Worm (Caenorhabditis elegans) whole organism, mixed stage, embryonic: ENCODE data around the gene K06H6.4.

Experiments used
- M03D4.4 ChIP-seq: sonication (generic microtip); optimal IDR thresholded peaks from 2 replicates; lab custom pipeline; 2017; ENCODE audit warnings: mild to moderate bottlenecking, missing genetic modification characterization, missing compliant biosample characterization
- bed-3 ChIP-seq: fragments of 200-800 bp; sonication (Bioruptor generic); optimal IDR thresholded peaks from 3 replicates; lab custom pipeline; 2018; ENCODE audit warnings: mild to moderate bottlenecking, missing genetic modification characterization, moderate library complexity, missing compliant biosample characterization
- blmp-1 ChIP-seq: fragments of 150-350 bp; optimal IDR thresholded peaks from 2 replicates; lab custom pipeline; 2014; ENCODE audit warnings: missing biosample characterization, missing genetic modification characterization
- ceh-39 ChIP-seq: fragments of 150-350 bp; optimal IDR thresholded peaks from 2 replicates; lab custom pipeline; 2014; ENCODE audit warnings: missing biosample characterization, missing genetic modification characterization
- ceh-43 ChIP-seq: fragments of 200-800 bp; sonication (Bioruptor generic); optimal IDR thresholded peaks from 2 replicates; lab custom pipeline; 2018; ENCODE audit warnings: mild to moderate bottlenecking, missing genetic modification characterization, moderate library complexity, missing compliant biosample characterization
- ceh-83 ChIP-seq: fragments of 200-800 bp; sonication (Bioruptor generic); optimal IDR thresholded peaks from 2 replicates; lab custom pipeline; 2018; ENCODE audit warnings: mild to moderate bottlenecking, missing genetic modification characterization, missing compliant biosample characterization
- cnd-1 ChIP-seq: fragments of 200-800 bp; sonication (Bioruptor generic); optimal IDR thresholded peaks from 2 replicates; lab custom pipeline; 2018; ENCODE audit warnings: mild to moderate bottlenecking, missing genetic modification characterization, missing compliant biosample characterization
- elt-1 ChIP-seq: sonication (generic microtip); optimal IDR thresholded peaks from 2 replicates; lab custom pipeline; 2017; ENCODE audit warnings: missing genetic modification characterization, mild to moderate bottlenecking, missing compliant biosample characterization, antibody characterized with exemption, moderate library complexity, borderline replicate concordance; ENCODE audit not compliant: insufficient read depth
- elt-3 ChIP-seq: fragments of 150-350 bp; optimal IDR thresholded peaks from 2 replicates; lab custom pipeline; 2014; ENCODE audit warnings: missing biosample characterization, missing genetic modification characterization
- flh-1 ChIP-seq: fragments of 200-800 bp; sonication (Bioruptor generic); optimal IDR thresholded peaks from 2 replicates; lab custom pipeline; 2018; ENCODE audit warnings: mild to moderate bottlenecking, missing genetic modification characterization, moderate library complexity, missing compliant biosample characterization
- ham-2 ChIP-seq: fragments of 200-800 bp; sonication (Bioruptor generic); optimal IDR thresholded peaks from 2 replicates; lab custom pipeline; 2018; ENCODE audit warnings: mild to moderate bottlenecking, missing genetic modification characterization, missing compliant biosample characterization
- hlh-1 ChIP-seq: fragments of 150-350 bp; optimal IDR thresholded peaks from 2 replicates; lab custom pipeline; 2014; ENCODE audit warnings: missing biosample characterization, missing genetic modification reagents, missing genetic modification characterization
- lin-13 ChIP-seq: fragments of 150-350 bp; optimal IDR thresholded peaks from 2 replicates; lab custom pipeline; 2014; ENCODE audit warnings: missing biosample characterization, missing genetic modification characterization
- lin-32 ChIP-seq: fragments of 200-800 bp; sonication (Bioruptor generic); optimal IDR thresholded peaks from 2 replicates; lab custom pipeline; 2018; ENCODE audit warnings: mild to moderate bottlenecking, missing genetic modification characterization, missing compliant biosample characterization
- mab-5 ChIP-seq: fragments of 150-350 bp; optimal IDR thresholded peaks from 2 replicates; lab custom pipeline; 2014; ENCODE audit warnings: missing biosample characterization, missing genetic modification characterization
- mep-1 ChIP-seq: fragments of 150-350 bp; optimal IDR thresholded peaks from 2 replicates; lab custom pipeline; 2017; ENCODE audit warnings: missing biosample characterization, missing genetic modification reagents, missing genetic modification characterization, inconsistent platforms
- mls-2 ChIP-seq: sonication (generic microtip); optimal IDR thresholded peaks from 2 replicates; lab custom pipeline; 2016; ENCODE audit warnings: mild to moderate bottlenecking, missing genetic modification characterization, moderate library complexity, missing compliant biosample characterization
- nhr-237 ChIP-seq: fragments of 150-350 bp; optimal IDR thresholded peaks from 2 replicates; lab custom pipeline; 2014; ENCODE audit warnings: missing biosample characterization, missing genetic modification characterization
- nhr-28 ChIP-seq: fragments of 150-350 bp; optimal IDR thresholded peaks from 2 replicates; lab custom pipeline; 2014; ENCODE audit warnings: missing biosample characterization, missing genetic modification characterization
- nhr-76 ChIP-seq: sonication (generic microtip); optimal IDR thresholded peaks from 2 replicates; lab custom pipeline; 2017; ENCODE audit warnings: missing biosample characterization, missing genetic modification characterization
- pha-4 ChIP-seq: fragments of 150-350 bp; optimal IDR thresholded peaks from 2 replicates; lab custom pipeline; 2018; ENCODE audit warnings: missing biosample characterization, missing genetic modification reagents, missing genetic modification characterization
- sem-2 ChIP-seq: fragments of 200-800 bp; sonication (Bioruptor generic); optimal IDR thresholded peaks from 2 replicates; lab custom pipeline; 2018; ENCODE audit warnings: mild to moderate bottlenecking, missing genetic modification characterization, missing compliant biosample characterization
- snpc-4 ChIP-seq: fragments of 150-350 bp; optimal IDR thresholded peaks from 2 replicates; lab custom pipeline; 2014; ENCODE audit warnings: missing biosample characterization, missing genetic modification characterization
- unc-39 ChIP-seq: fragments of 150-350 bp; optimal IDR thresholded peaks from 2 replicates; lab custom pipeline; 2014; ENCODE audit warnings: missing biosample characterization, missing genetic modification characterization
- unc-62 ChIP-seq: fragments of 150-350 bp; optimal IDR thresholded peaks from 2 replicates; lab custom pipeline; 2014; ENCODE audit warnings: missing biosample characterization, missing genetic modification reagents, missing genetic modification characterization
- zip-8 ChIP-seq: fragments of 150-350 bp; optimal IDR thresholded peaks from 2 replicates; lab custom pipeline; 2014; ENCODE audit warnings: missing biosample characterization, missing genetic modification characterization
- ztf-11 ChIP-seq: fragments of 150-350 bp; optimal IDR thresholded peaks from 2 replicates; lab custom pipeline; 2014; ENCODE audit warnings: missing biosample characterization, missing genetic modification characterization

The K06H6.4 gene

ce11 chrV:622902-623301 lies 43.8 kb downstream of the K06H6.4 start, which contains the start of gene F48G7.5:
Gene F48G7.5 (minus strand): TSS chrV:622935.
- TF ChIP-seq lin-32 (GFP tag; lab: Kevin White, UChicago) (no peak), unc-39 (no peak)
- TF ChIP-seq, all 35 proteins: peak for 0

ce11 chrV:624922-625321 lies 45.8 kb downstream of the K06H6.4 start, which contains the start of gene srt-17:
Gene srt-17 (minus strand): TSS chrV:625022.
- TF ChIP-seq ceh-43 (GFP tag; lab: Kevin White, UChicago) (no peak), lin-13 (tag; lab: Kevin White, UChicago) (no peak), nhr-237 (tag; lab: Kevin White, UChicago) (no peak), elt-1 (no peak), M03D4.4 (tag; lab: Kevin White, UChicago) (no peak)

- TF ChIP-seq mls-2 (tag; lab: Kevin White, UChicago) (no peak), ztf-11 (tag; lab: Kevin White, UChicago) (no peak), elt-3 (tag; lab: Kevin White, UChicago) (no peak), blmp-1 (tag; lab: Kevin White, UChicago) (no peak), lin-32 (GFP tag; lab: Kevin White, UChicago) (no peak), ham-2 (GFP tag; lab: Kevin White, UChicago) (no peak), unc-62 (GFP tag; lab: Kevin White, UChicago) (no peak), zip-8 (tag; lab: Kevin White, UChicago) (no peak), sem-2 (GFP tag; lab: Kevin White, UChicago) (no peak), ceh-83 (GFP tag; lab: Kevin White, UChicago) (no peak), ceh-39 (tag; lab: Kevin White, UChicago) (no peak), hlh-1 (no peak)
These were observed 47.2 kb downstream of the K06H6.4 start, which contains the start of gene F48G7.7 for ce11 chrV:626321-626720. Gene F48G7.7 (minus strand): TSS chrV:626421.

DNA sequence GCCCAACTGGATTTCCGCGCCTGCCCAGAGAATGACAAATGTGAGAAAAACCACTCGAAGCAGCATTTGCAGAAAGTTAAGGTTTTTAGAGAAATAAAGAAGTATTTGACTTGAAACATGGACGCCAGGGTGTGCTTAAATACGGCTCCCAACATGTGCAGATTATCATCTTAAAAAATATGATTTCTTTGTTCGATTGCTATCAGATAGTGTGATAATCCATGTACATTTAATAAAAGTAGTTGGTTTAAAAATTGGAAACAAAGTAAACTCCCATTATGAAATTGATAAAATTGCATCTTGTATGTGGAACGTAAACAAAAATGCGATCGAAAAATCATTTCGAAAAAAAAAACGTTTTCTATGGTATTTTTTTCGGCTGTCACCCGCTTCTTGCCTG lies 48.5 kb downstream of the K06H6.4 start, which contains the start of gene F48G7.8:
TSS of gene F48G7.8 (minus strand) at position 101 of the 400 bp plus-strand sequence.
- TF ChIP-seq hlh-1 = no peak
- no peak for TF ChIP-seq mls-2 (tag; lab: Kevin White, UChicago)
- no peak for TF ChIP-seq bed-3 (GFP tag; lab: Kevin White, UChicago)
- no peak for TF ChIP-seq nhr-76 (tag; lab: Kevin White, UChicago)
- no peak for TF ChIP-seq ceh-39 (tag; lab: Kevin White, UChicago)
- TF ChIP-seq nhr-28 (tag; lab: Kevin White, UChicago) = no peak
- no peak for TF ChIP-seq mab-5 (tag; lab: Kevin White, UChicago)
- TF ChIP-seq lin-32 (GFP tag; lab: Kevin White, UChicago) = no peak
- no peak for TF ChIP-seq cnd-1
- TF ChIP-seq lin-13 (tag; lab: Kevin White, UChicago) = no peak
- TF ChIP-seq snpc-4 = no peak
- no peak for TF ChIP-seq sem-2 (GFP tag; lab: Kevin White, UChicago)
- no peak for TF ChIP-seq ceh-83 (GFP tag; lab: Kevin White, UChicago)

DNA sequence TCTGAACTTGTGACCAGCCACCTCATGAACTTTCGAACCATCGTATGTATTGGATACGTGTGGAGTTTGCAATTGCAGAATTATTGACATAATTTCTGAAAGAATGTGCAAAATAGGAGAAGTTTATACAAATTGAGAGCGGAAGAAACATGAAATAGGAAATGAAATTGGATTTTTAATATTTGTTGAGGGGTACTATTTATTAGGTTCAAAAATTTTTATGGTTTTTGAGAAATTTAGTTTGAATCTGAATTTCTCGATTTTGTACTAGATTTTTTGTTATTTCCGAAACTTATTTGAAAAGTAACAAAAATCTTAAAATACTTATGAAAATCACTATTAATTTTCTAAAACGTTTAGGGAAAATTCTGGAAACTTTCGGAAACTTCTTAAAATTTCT lies 49.5 kb downstream of the K06H6.4 start, which contains the start of gene F48G7.9:
TSS of gene F48G7.9 (minus strand) at position 101 of the 400 bp plus-strand sequence.
- TF ChIP-seq pha-4 = no peak
- no peak for TF ChIP-seq flh-1
- TF ChIP-seq mep-1 = no peak
- no peak for TF ChIP-seq ham-2 (GFP tag; lab: Kevin White, UChicago)
- TF ChIP-seq, all 35 proteins: peak for 0
